Fruit fly (Drosophila melanogaster) whole organism, embryonic: ENCODE data around the gene att-ORFB.

Source experiments
- Atf3 ChIP-seq: fragments of 200-800 bp; sonication (Bioruptor generic); optimal IDR thresholded peaks from 3 replicates; lab custom pipeline; 2016; ENCODE audit warnings: missing biosample characterization, missing genetic modification characterization
- Bdp1 ChIP-seq: fragments of 200-800 bp; sonication (Bioruptor generic); optimal IDR thresholded peaks from 3 replicates; lab custom pipeline; 2016; ENCODE audit warnings: missing biosample characterization, missing genetic modification characterization
- CG10366 ChIP-seq: fragments of 200-800 bp; sonication (Bioruptor generic); IDR thresholded peaks from 2 replicates; pipeline ENCODE4 v1.3.6; 2022; ENCODE audit warnings: missing biosample characterization, missing genetic modification characterization
- CG11456 ChIP-seq: fragments of 200-800 bp; sonication (Bioruptor generic); IDR thresholded peaks from 3 replicates; pipeline ENCODE4 v1.3.6; 2022; ENCODE audit warnings: missing biosample characterization, missing genetic modification characterization
- CG12155 ChIP-seq: fragments of 200-800 bp; sonication (Bioruptor generic); optimal IDR thresholded peaks from 3 replicates; lab custom pipeline; 2016; ENCODE audit warnings: missing biosample characterization, missing genetic modification characterization
- CG15073 ChIP-seq: fragments of 200-800 bp; sonication (Bioruptor generic); optimal IDR thresholded peaks from 2 replicates; lab custom pipeline; 2016; ENCODE audit warnings: missing biosample characterization, missing genetic modification characterization
- CG15269 ChIP-seq: fragments of 200-800 bp; sonication (Bioruptor generic); optimal IDR thresholded peaks from 2 replicates; lab custom pipeline; 2018; ENCODE audit warnings: missing biosample characterization, mild to moderate bottlenecking, missing genetic modification characterization, moderate library complexity
- CG4282 ChIP-seq: fragments of 200-800 bp; sonication (Bioruptor generic); optimal IDR thresholded peaks from 2 replicates; lab custom pipeline; 2016; ENCODE audit warnings: missing biosample characterization, missing genetic modification characterization
- CG4730 ChIP-seq: fragments of 200-800 bp; sonication (Bioruptor generic); IDR thresholded peaks from 2 replicates; pipeline ENCODE4 v1.3.6; 2022; ENCODE audit warnings: missing biosample characterization, missing genetic modification characterization
- CG6254 ChIP-seq: fragments of 200-800 bp; sonication (Bioruptor generic); optimal IDR thresholded peaks from 3 replicates; lab custom pipeline; 2017; ENCODE audit warnings: mild to moderate bottlenecking, missing biosample characterization, missing genetic modification reagents, missing genetic modification characterization
- CG8281 ChIP-seq: fragments of 200-800 bp; sonication (Bioruptor generic); optimal IDR thresholded peaks from 2 replicates; lab custom pipeline; 2018; ENCODE audit warnings: missing biosample characterization, mild to moderate bottlenecking, missing genetic modification characterization, moderate library complexity
- CG8359 ChIP-seq: fragments of 200-800 bp; sonication (Bioruptor generic); optimal IDR thresholded peaks from 2 replicates; lab custom pipeline; 2017; ENCODE audit warnings: missing biosample characterization, mild to moderate bottlenecking, missing genetic modification characterization, borderline replicate concordance
- D ChIP-seq, 2 experiments: fragments of 200-800 bp in 1 of 2; fragments of >200 bp in 1 of 2; sonication (Bioruptor generic) in 1 of 2; optimal IDR thresholded peaks; 2 replicates in 1 of 2; 3 replicates in 1 of 2; lab custom pipeline; 2017; ENCODE audit warnings: mild to moderate bottlenecking in 1 of 2, missing biosample characterization in 1 of 2, missing genetic modification characterization in 1 of 2, missing genetic modification reagents in 1 of 2
- D19B ChIP-seq: fragments of 200-800 bp; sonication (Bioruptor generic); optimal IDR thresholded peaks from 2 replicates; lab custom pipeline; 2017; ENCODE audit warnings: missing biosample characterization, mild to moderate bottlenecking, missing genetic modification characterization
- Dip2 ChIP-seq: fragments of 200-800 bp; sonication (Bioruptor generic); IDR thresholded peaks from 2 replicates; pipeline ENCODE4 v1.3.6; 2022; ENCODE audit warnings: missing biosample characterization, missing genetic modification characterization
- Ets97D ChIP-seq: fragments of 200-800 bp; sonication (Bioruptor generic); optimal IDR thresholded peaks from 3 replicates; lab custom pipeline; 2016; ENCODE audit warnings: missing biosample characterization, missing genetic modification characterization
- HLHmδ ChIP-seq: fragments of 200-800 bp; sonication (Bioruptor generic); optimal IDR thresholded peaks from 2 replicates; lab custom pipeline; 2018; ENCODE audit warnings: missing biosample characterization, mild to moderate bottlenecking, missing genetic modification characterization, moderate library complexity
- Oaz ChIP-seq: fragments of 200-800 bp; sonication (Bioruptor generic); IDR thresholded peaks from 2 replicates; pipeline ENCODE4 v1.3.6; 2022; ENCODE audit warnings: missing biosample characterization, missing genetic modification characterization
- Tbp ChIP-seq: fragments of >200 bp; optimal IDR thresholded peaks from 2 replicates; lab custom pipeline; 2018; ENCODE audit warnings: missing biosample characterization, missing genetic modification characterization
- Usf ChIP-seq: fragments of 200-800 bp; sonication (Bioruptor generic); optimal IDR thresholded peaks from 2 replicates; lab custom pipeline; 2017; ENCODE audit warnings: missing genotype, missing biosample characterization, missing genetic modification characterization
- ash1 ChIP-seq: fragments of 200-800 bp; sonication (Bioruptor generic); optimal IDR thresholded peaks from 2 replicates; lab custom pipeline; 2018; ENCODE audit warnings: missing biosample characterization, mild to moderate bottlenecking, missing genetic modification characterization
- bbx ChIP-seq: fragments of 200-800 bp; sonication (Bioruptor generic); IDR thresholded peaks from 2 replicates; pipeline ENCODE4 v1.3.6; 2022; ENCODE audit warnings: missing biosample characterization, missing genetic modification characterization; ENCODE audit not compliant: partially characterized antibody
- bsh ChIP-seq, 2 experiments: fragments of 200-800 bp; sonication (Bioruptor generic); optimal IDR thresholded peaks; 2 replicates each; lab custom pipeline; 2017 to 2018; ENCODE audit warnings: mild to moderate bottlenecking in 2 of 2, missing biosample characterization in 2 of 2, missing genetic modification characterization in 2 of 2, moderate library complexity in 1 of 2
- chm ChIP-seq: fragments of 200-800 bp; sonication (Bioruptor generic); IDR thresholded peaks from 2 replicates; pipeline ENCODE4 v1.3.6; 2022; ENCODE audit warnings: missing biosample characterization, missing genetic modification characterization
- crc ChIP-seq: fragments of 200-800 bp; sonication (Bioruptor generic); optimal IDR thresholded peaks from 2 replicates; lab custom pipeline; 2016; ENCODE audit warnings: missing biosample characterization, missing genetic modification characterization
- crp ChIP-seq, 2 experiments: fragments of 200-800 bp; sonication (Bioruptor generic); optimal IDR thresholded peaks; 2 replicates in 1 of 2; 3 replicates in 1 of 2; lab custom pipeline; 2017; ENCODE audit warnings: missing biosample characterization in 2 of 2, missing genetic modification characterization in 2 of 2, mild to moderate bottlenecking in 1 of 2, moderate library complexity in 1 of 2
- dpn ChIP-seq, 2 experiments: fragments of 200-800 bp; sonication (Bioruptor generic); optimal IDR thresholded peaks; 3 replicates each; lab custom pipeline; 2016; ENCODE audit warnings: missing biosample characterization in 2 of 2, missing genetic modification characterization in 2 of 2
- emc ChIP-seq: fragments of 200-800 bp; sonication (Bioruptor generic); optimal IDR thresholded peaks from 2 replicates; lab custom pipeline; 2016; ENCODE audit warnings: missing biosample characterization, missing genetic modification characterization
- eyg ChIP-seq: fragments of 200-800 bp; sonication (Bioruptor generic); optimal IDR thresholded peaks from 3 replicates; lab custom pipeline; 2016; ENCODE audit warnings: missing biosample characterization, missing genetic modification characterization
- fru ChIP-seq: fragments of >200 bp; optimal IDR thresholded peaks from 2 replicates; lab custom pipeline; 2017
- fu2 ChIP-seq: fragments of 200-800 bp; sonication (Bioruptor generic); optimal IDR thresholded peaks from 2 replicates; lab custom pipeline; 2016; ENCODE audit warnings: missing biosample characterization, missing genetic modification characterization
- gce ChIP-seq: fragments of 200-800 bp; sonication (Bioruptor generic); IDR thresholded peaks from 3 replicates; pipeline ENCODE4 v1.3.6; 2022; ENCODE audit warnings: missing biosample characterization, missing genetic modification characterization
- gcm2 ChIP-seq: fragments of 200-800 bp; sonication (Bioruptor generic); optimal IDR thresholded peaks from 2 replicates; lab custom pipeline; 2016; ENCODE audit warnings: missing biosample characterization, missing genetic modification characterization
- ham ChIP-seq: fragments of 200-800 bp; sonication (Bioruptor generic); IDR thresholded peaks from 2 replicates; pipeline ENCODE4 v1.3.6; 2022; ENCODE audit warnings: missing biosample characterization, missing genetic modification characterization
- inv ChIP-seq: fragments of 200-800 bp; sonication (Bioruptor generic); IDR thresholded peaks from 2 replicates; pipeline ENCODE4 v1.3.6; 2022; ENCODE audit warnings: missing biosample characterization, missing genetic modification characterization; ENCODE audit not compliant: partially characterized antibody
- ken ChIP-seq: fragments of 200-800 bp; sonication (Bioruptor generic); IDR thresholded peaks from 3 replicates; pipeline ENCODE4 v1.3.6; 2022; ENCODE audit warnings: missing biosample characterization, missing genetic modification characterization
- knrl ChIP-seq: fragments of 200-800 bp; sonication (Bioruptor generic); IDR thresholded peaks from 3 replicates; pipeline ENCODE4 v1.3.6; 2022; ENCODE audit warnings: missing biosample characterization, missing genetic modification characterization; ENCODE audit not compliant: partially characterized antibody
- lmd ChIP-seq: fragments of 200-800 bp; sonication (Bioruptor generic); IDR thresholded peaks from 2 replicates; pipeline ENCODE4 v1.3.6; 2022; ENCODE audit warnings: missing biosample characterization, missing genetic modification characterization
- nom ChIP-seq: fragments of 200-800 bp; sonication (Bioruptor generic); optimal IDR thresholded peaks from 2 replicates; lab custom pipeline; 2017; ENCODE audit warnings: missing biosample characterization, missing genetic modification characterization, mild to moderate bottlenecking, moderate library complexity, missing genetic modification reagents
- pb ChIP-seq: fragments of 200-800 bp; sonication (Bioruptor generic); optimal IDR thresholded peaks from 3 replicates; lab custom pipeline; 2016; ENCODE audit warnings: missing biosample characterization, missing genetic modification characterization
- pum ChIP-seq: fragments of 200-800 bp; sonication (Bioruptor generic); optimal IDR thresholded peaks from 2 replicates; lab custom pipeline; 2016; ENCODE audit warnings: missing biosample characterization, missing genetic modification characterization
- sna ChIP-seq: fragments of 200-800 bp; sonication (Bioruptor generic); IDR thresholded peaks from 2 replicates; pipeline ENCODE4 v1.3.6; 2022; ENCODE audit warnings: missing biosample characterization, missing genetic modification characterization; ENCODE audit not compliant: partially characterized antibody
- ssp ChIP-seq: fragments of 200-800 bp; sonication (Bioruptor generic); IDR thresholded peaks from 2 replicates; pipeline ENCODE4 v1.3.6; 2022; ENCODE audit warnings: missing biosample characterization, missing genetic modification characterization
- stwl ChIP-seq: fragments of 200-800 bp; sonication (Bioruptor generic); optimal IDR thresholded peaks from 3 replicates; lab custom pipeline; 2018; ENCODE audit warnings: missing biosample characterization, mild to moderate bottlenecking, missing genetic modification characterization, moderate library complexity
- ttk ChIP-seq: fragments of 200-800 bp; sonication (Bioruptor generic); IDR thresholded peaks from 2 replicates; pipeline ENCODE4 v2.1.2; 2022; ENCODE audit warnings: missing biosample characterization, missing genetic modification characterization
- usp ChIP-seq: fragments of >200 bp; optimal IDR thresholded peaks from 2 replicates; lab custom pipeline; 2017; ENCODE audit warnings: missing biosample characterization, missing genetic modification characterization
- wdn ChIP-seq: fragments of 200-800 bp; sonication (Bioruptor generic); IDR thresholded peaks from 2 replicates; pipeline ENCODE4 v1.3.6; 2022; ENCODE audit warnings: missing biosample characterization, missing genetic modification characterization
- zen ChIP-seq: fragments of 200-800 bp; sonication (Bioruptor generic); optimal IDR thresholded peaks from 3 replicates; lab custom pipeline; 2018; ENCODE audit warnings: missing biosample characterization, mild to moderate bottlenecking, missing genetic modification characterization, moderate library complexity

att-ORFB gene

DNA sequence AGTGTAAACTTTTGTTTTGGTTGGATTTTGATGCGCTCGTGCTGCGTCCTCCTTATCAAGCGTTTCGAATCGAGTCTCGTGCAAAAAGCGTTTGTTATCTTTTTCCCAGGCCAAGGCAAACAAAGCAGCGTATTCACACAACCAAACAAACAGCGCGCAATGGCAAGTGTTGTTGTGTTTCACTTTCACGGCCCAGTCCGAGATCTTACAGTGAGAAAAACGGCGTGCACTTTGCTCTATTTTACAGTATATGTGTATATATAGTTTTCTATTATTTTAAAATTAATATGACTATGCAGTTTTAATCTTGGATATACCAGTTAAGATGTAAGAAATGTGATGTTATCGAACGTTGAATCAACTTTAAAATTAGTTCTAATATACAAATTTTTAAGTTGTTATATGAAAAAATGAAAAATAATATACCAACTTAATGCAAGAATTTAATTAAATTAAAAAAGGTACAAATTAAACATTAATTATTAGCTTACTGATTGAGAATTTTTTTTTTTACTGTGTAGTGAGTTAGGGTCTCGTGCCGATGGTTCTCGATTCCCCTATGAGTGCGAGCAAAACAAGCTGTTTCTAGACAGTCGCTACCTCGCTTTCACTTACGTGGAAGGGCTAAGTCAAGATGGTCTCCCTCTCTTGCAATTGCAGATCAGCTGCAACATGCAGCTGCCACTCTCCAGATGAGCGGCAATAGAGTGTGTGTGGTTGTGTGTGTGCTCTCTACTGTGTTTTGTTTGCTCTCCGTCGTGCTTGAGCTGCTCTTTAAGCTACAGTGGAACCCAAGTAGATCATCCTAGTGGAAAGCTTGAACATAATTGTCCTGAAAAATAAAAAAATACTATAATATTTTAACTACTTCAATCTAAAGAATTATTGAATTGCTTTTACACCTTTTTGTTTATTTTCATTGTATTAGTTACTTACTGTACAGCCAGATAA lies 40.3 kb upstream of the att-ORFB start (continued):
- peak; percentile 69 for TF ChIP-seq CG8359 (GFP tag; lab: Kevin White, UChicago)
- peak; percentile 76 for TF ChIP-seq ken (GFP tag; lab: Robert Waterston, UW)
- TF ChIP-seq pum (GFP tag; lab: Kevin White, UChicago) = no peak
- TF ChIP-seq dpn (GFP tag; optimal IDR thresholded peaks at IDR 0.05; lab: Kevin White, UChicago) = peak in 1 of 2 experiments; percentile 77
- peak in 1 of 2 experiments; percentile 35 for TF ChIP-seq crp (GFP tag; optimal IDR thresholded peaks at IDR 0.05; lab: Kevin White, UChicago)
- TF ChIP-seq CG4730 (GFP tag; lab: Robert Waterston, UW) = peak; percentile 52
- peak; percentile 88 for TF ChIP-seq nom (GFP tag; lab: Kevin White, UChicago)
- TF ChIP-seq eyg (GFP tag; lab: Kevin White, UChicago) = no peak
- peak; percentile 46; the same call in 1 of the 2 replicates for TF ChIP-seq wdn
- TF ChIP-seq ssp (GFP tag; lab: Robert Waterston, UW) = peak; percentile 81
- TF ChIP-seq CG10366 (GFP tag; lab: Robert Waterston, UW) = peak; percentile 71
- TF ChIP-seq ham = no peak
- TF ChIP-seq CG4282 (GFP tag; lab: Kevin White, UChicago) = no peak
- TF ChIP-seq usp (GFP tag; lab: Kevin White, UChicago) = no peak
- TF ChIP-seq Oaz = peak; percentile 42; the same call in 1 of the 2 replicates
- TF ChIP-seq CG11456 (GFP tag; lab: Robert Waterston, UW) = peak; percentile 71
- no peak for TF ChIP-seq D (optimal IDR thresholded peaks at IDR 0.05; lab: Kevin White, UChicago)
- peak; percentile 95 for TF ChIP-seq D (GFP tag; optimal IDR thresholded peaks at IDR 0.05; lab: Kevin White, UChicago)
- no peak for TF ChIP-seq gcm2 (GFP tag; lab: Kevin White, UChicago)
- TF ChIP-seq inv (GFP tag; lab: Robert Waterston, UW) = no peak
- no peak for TF ChIP-seq ash1 (GFP tag; lab: Kevin White, UChicago)
- TF ChIP-seq crc (GFP tag; lab: Kevin White, UChicago) = no peak
- no peak for TF ChIP-seq fru (lab: Kevin White, UChicago)
- peak; percentile 37 for TF ChIP-seq stwl (tag; lab: Kevin White, UChicago)
- peak; percentile 78 for TF ChIP-seq HLHmδ
- TF ChIP-seq Atf3 = no peak
- no peak for TF ChIP-seq emc (GFP tag; lab: Kevin White, UChicago)
- TF ChIP-seq Bdp1 (GFP tag; lab: Kevin White, UChicago) = no peak
- TF ChIP-seq zen = peak; percentile 94
- peak; percentile 79 to 95 for TF ChIP-seq bsh (GFP tag; optimal IDR thresholded peaks at IDR 0.05; lab: Kevin White, UChicago)
- peak; percentile 56; the same call in 1 of the 2 replicates for TF ChIP-seq chm (GFP tag; lab: Robert Waterston, UW)
- TF ChIP-seq CG15073 (GFP tag; lab: Kevin White, UChicago) = no peak
- TF ChIP-seq lmd (GFP tag; lab: Robert Waterston, UW) = peak; percentile 89
- TF ChIP-seq CG15269 (tag; lab: Kevin White, UChicago) = peak; percentile 89
- no peak for TF ChIP-seq fu2 (GFP tag; lab: Kevin White, UChicago)
- TF ChIP-seq bbx (GFP tag; lab: Robert Waterston, UW) = no peak
- TF ChIP-seq ttk = peak; percentile 81
- peak; percentile 84 for TF ChIP-seq Usf (GFP tag; lab: Kevin White, UChicago)
- TF ChIP-seq Dip2 (GFP tag; lab: Robert Waterston, UW) = no peak
- no peak for TF ChIP-seq pb (GFP tag; lab: Kevin White, UChicago)
- TF ChIP-seq knrl (GFP tag; lab: Robert Waterston, UW) = no peak
- peak; percentile 87 for TF ChIP-seq CG6254 (GFP tag; lab: Kevin White, UChicago)
- TF ChIP-seq CG12155 (GFP tag; lab: Kevin White, UChicago) = peak; percentile 77
- no peak for TF ChIP-seq sna (GFP tag; lab: Robert Waterston, UW)
- peak; percentile 74 for TF ChIP-seq gce (GFP tag; lab: Robert Waterston, UW)
- TF ChIP-seq CG8281 (tag; lab: Kevin White, UChicago) = peak; percentile 78
- TF ChIP-seq Ets97D (GFP tag; lab: Kevin White, UChicago) = peak; percentile 29
- TF ChIP-seq D19B (GFP tag; lab: Kevin White, UChicago) = no peak
- TF ChIP-seq Tbp (GFP tag; lab: Kevin White, UChicago) = no peak
